Worm (Caenorhabditis elegans) whole organism, L4 larva: ENCODE data around the gene egl-10.

Experiments
- R02D3.7 ChIP-seq: fragments of 150-350 bp; sonication (generic microtip); optimal IDR thresholded peaks from 3 replicates; lab custom pipeline; 2014; ENCODE audit warnings: missing biosample characterization, missing genetic modification characterization
- Y48G9A.11 ChIP-seq: fragments of 200-800 bp; sonication (Bioruptor generic); IDR thresholded peaks from 2 replicates; pipeline ENCODE4 v1.3.6; 2022; ENCODE audit warnings: missing genetic modification reagents, missing genetic modification characterization, missing compliant biosample characterization
- aly-2 ChIP-seq: sonication (generic microtip); optimal IDR thresholded peaks from 2 replicates; lab custom pipeline; 2018; ENCODE audit warnings: missing biosample characterization, missing genetic modification characterization
- ceh-82 ChIP-seq: sonication (generic microtip); optimal IDR thresholded peaks from 2 replicates; lab custom pipeline; 2017; ENCODE audit warnings: missing biosample characterization, missing genetic modification characterization
- nhr-237 ChIP-seq: sonication (generic microtip); optimal IDR thresholded peaks from 2 replicates; lab custom pipeline; 2017; ENCODE audit warnings: missing biosample characterization, missing genetic modification characterization
- rbr-2 ChIP-seq: sonication (generic microtip); optimal IDR thresholded peaks from 2 replicates; lab custom pipeline; 2016; ENCODE audit warnings: missing genotype, missing genetic modification characterization, missing compliant biosample characterization
- set-16 ChIP-seq: fragments of 200-800 bp; sonication (Bioruptor generic); IDR thresholded peaks from 2 replicates; pipeline ENCODE4 v1.3.6; 2022; ENCODE audit warnings: missing genetic modification reagents, missing genetic modification characterization, missing compliant biosample characterization
- unc-130 ChIP-seq: sonication (generic microtip); optimal IDR thresholded peaks from 2 replicates; lab custom pipeline; 2016; ENCODE audit warnings: missing genetic modification reagents, missing genetic modification characterization, missing compliant biosample characterization
- unc-62 ChIP-seq, 3 experiments: fragments of 150-350 bp in 1 of 3; sonication (generic microtip); optimal IDR thresholded peaks in 2 of 3; peaks in 1 of 3; 1 replicate in 1 of 3; 2 replicates in 2 of 3; lab custom pipeline; 2014 to 2017; ENCODE audit warnings: missing biosample characterization in 3 of 3, missing genetic modification characterization in 3 of 3, missing genetic modification reagents in 3 of 3, missing genotype in 1 of 3
- ztf-11 ChIP-seq: fragments of 150-350 bp; optimal IDR thresholded peaks from 2 replicates; lab custom pipeline; 2014; ENCODE audit warnings: missing biosample characterization, missing genetic modification characterization

- TF ChIP-seq R02D3.7 = no peak
- no peak for TF ChIP-seq set-16 (GFP tag; lab: Robert Waterston, UW)
- no peak for TF ChIP-seq unc-130 (GFP tag; lab: Kevin White, UChicago)
- TF ChIP-seq unc-62 (GFP tag; optimal IDR thresholded peaks at IDR 0.05 in 1 of 2; lab: Kevin White, UChicago) = peak in 1 of 2 experiments; percentile 87
- no peak for TF ChIP-seq unc-62 (tag; optimal IDR thresholded peaks at IDR 0.05; lab: Kevin White, UChicago)
- no peak for TF ChIP-seq Y48G9A.11
- TF ChIP-seq rbr-2 = no peak
- TF ChIP-seq aly-2 (tag; lab: Kevin White, UChicago) = no peak
- no peak for TF ChIP-seq ceh-82 (tag; lab: Kevin White, UChicago)
- TF ChIP-seq nhr-237 (tag; lab: Kevin White, UChicago) = no peak
- no peak for TF ChIP-seq ztf-11
Observed at ce11 chrV:12418292-12418691, 44.5 kb downstream of the egl-10 start, which contains the start of gene C54D10.3.
